Fruit fly (Drosophila melanogaster) whole organism, prepupa: ENCODE data around the gene CG13457.

ENCODE experiments used
- CG10669 ChIP-seq: fragments of 200-800 bp; sonication (Bioruptor generic); optimal IDR thresholded peaks from 3 replicates; lab custom pipeline; 2018; ENCODE audit warnings: missing biosample characterization, mild to moderate bottlenecking, missing genetic modification characterization, moderate library complexity
- CG11294 ChIP-seq: fragments of 200-800 bp; sonication (Bioruptor generic); IDR thresholded peaks from 2 replicates; pipeline ENCODE4 v1.3.6; 2022; ENCODE audit warnings: missing biosample characterization, missing genetic modification characterization
- CG11762 ChIP-seq: fragments of 200-800 bp; sonication (Bioruptor generic); optimal IDR thresholded peaks from 3 replicates; lab custom pipeline; 2016; ENCODE audit warnings: missing biosample characterization, missing genetic modification characterization; ENCODE audit not compliant: insufficient read depth
- CG11902 ChIP-seq: fragments of 200-800 bp; sonication (Bioruptor generic); optimal IDR thresholded peaks from 3 replicates; lab custom pipeline; 2016; ENCODE audit warnings: missing biosample characterization, missing genetic modification characterization
- CG15336 ChIP-seq: fragments of 200-800 bp; sonication (Bioruptor generic); IDR thresholded peaks from 2 replicates; pipeline ENCODE4 v1.3.6; 2022; ENCODE audit warnings: missing biosample characterization, missing genetic modification characterization
- CG1621 ChIP-seq: fragments of 200-800 bp; sonication (Bioruptor generic); optimal IDR thresholded peaks from 3 replicates; lab custom pipeline; 2018; ENCODE audit warnings: missing biosample characterization, mild to moderate bottlenecking, missing genetic modification characterization
- CG16779 ChIP-seq: fragments of 200-800 bp; sonication (Bioruptor generic); optimal IDR thresholded peaks from 3 replicates; lab custom pipeline; 2017; ENCODE audit warnings: missing biosample characterization, mild to moderate bottlenecking, missing genetic modification characterization
- CG3032 ChIP-seq: fragments of 200-800 bp; optimal IDR thresholded peaks from 2 replicates; lab custom pipeline; 2019; ENCODE audit warnings: missing biosample characterization, mild to moderate bottlenecking, missing genetic modification characterization, moderate library complexity
- CG31627 ChIP-seq: fragments of 200-800 bp; sonication (Bioruptor generic); optimal IDR thresholded peaks from 3 replicates; lab custom pipeline; 2016; ENCODE audit warnings: missing biosample characterization, missing genetic modification characterization
- CG3919 ChIP-seq: fragments of 200-800 bp; sonication (Bioruptor generic); optimal IDR thresholded peaks from 3 replicates; lab custom pipeline; 2016; ENCODE audit warnings: missing biosample characterization, missing genetic modification characterization
- CG4318 ChIP-seq: fragments of 200-800 bp; sonication (Bioruptor generic); optimal IDR thresholded peaks from 3 replicates; lab custom pipeline; 2017; ENCODE audit warnings: missing biosample characterization, mild to moderate bottlenecking, missing genetic modification characterization
- CG6163 ChIP-seq: fragments of 200-800 bp; sonication (Bioruptor generic); IDR thresholded peaks from 3 replicates; pipeline ENCODE4 v1.3.6; 2022; ENCODE audit warnings: missing biosample characterization, missing genetic modification characterization
- CG6792 ChIP-seq: fragments of 200-800 bp; sonication (Bioruptor generic); optimal IDR thresholded peaks from 3 replicates; lab custom pipeline; 2016; ENCODE audit warnings: missing biosample characterization, missing genetic modification characterization
- CG6808 ChIP-seq: fragments of 200-800 bp; sonication (Bioruptor generic); optimal IDR thresholded peaks from 3 replicates; lab custom pipeline; 2017; ENCODE audit warnings: missing biosample characterization, missing genetic modification characterization, mild to moderate bottlenecking, moderate library complexity, missing genetic modification reagents
- CG6854 ChIP-seq: fragments of 200-800 bp; sonication (Bioruptor generic); optimal IDR thresholded peaks from 2 replicates; lab custom pipeline; 2017; ENCODE audit warnings: missing biosample characterization, mild to moderate bottlenecking, missing genetic modification characterization
- CG8319 ChIP-seq: fragments of 200-800 bp; sonication (Bioruptor generic); optimal IDR thresholded peaks from 3 replicates; lab custom pipeline; 2016; ENCODE audit warnings: missing biosample characterization, missing genetic modification characterization
- CG8632 ChIP-seq: fragments of 200-800 bp; sonication (Bioruptor generic); optimal IDR thresholded peaks from 3 replicates; lab custom pipeline; 2016; ENCODE audit warnings: missing biosample characterization, missing genetic modification characterization
- CG9139 ChIP-seq: fragments of 200-800 bp; sonication (Bioruptor generic); optimal IDR thresholded peaks from 3 replicates; lab custom pipeline; 2017; ENCODE audit warnings: missing biosample characterization, mild to moderate bottlenecking, missing genetic modification characterization
- Eip75B ChIP-seq: fragments of 200-800 bp; sonication (Bioruptor generic); optimal IDR thresholded peaks from 3 replicates; lab custom pipeline; 2016; ENCODE audit warnings: missing biosample characterization, missing genetic modification characterization
- Eip78C ChIP-seq: fragments of 200-800 bp; sonication (Bioruptor generic); peaks from one replicate; lab custom pipeline; 2016; ENCODE audit warnings: missing biosample characterization, missing genetic modification characterization
- Ets96B ChIP-seq: fragments of 200-800 bp; optimal IDR thresholded peaks from 2 replicates; lab custom pipeline; 2019; ENCODE audit warnings: missing biosample characterization, mild to moderate bottlenecking, missing genetic modification characterization, moderate library complexity
- Hr38 ChIP-seq: sonication (Bioruptor generic); optimal IDR thresholded peaks from 2 replicates; lab custom pipeline; 2016; ENCODE audit warnings: missing biosample characterization, missing genetic modification characterization
- Hr39 ChIP-seq: fragments of 200-800 bp; sonication (Bioruptor generic); optimal IDR thresholded peaks from 2 replicates; lab custom pipeline; 2016; ENCODE audit warnings: missing biosample characterization, missing genetic modification characterization
- Lpt ChIP-seq: fragments of 200-800 bp; sonication (Bioruptor generic); optimal IDR thresholded peaks from 3 replicates; lab custom pipeline; 2016; ENCODE audit warnings: missing biosample characterization, missing genetic modification characterization
- Met ChIP-seq: fragments of 200-800 bp; sonication (Bioruptor generic); optimal IDR thresholded peaks from 3 replicates; lab custom pipeline; 2016; ENCODE audit warnings: missing biosample characterization, missing genetic modification characterization
- OdsH ChIP-seq: fragments of 200-800 bp; sonication (Bioruptor generic); optimal IDR thresholded peaks from 3 replicates; lab custom pipeline; 2016; ENCODE audit warnings: missing biosample characterization, missing genetic modification characterization
- Sox102F ChIP-seq: fragments of 200-800 bp; sonication (Bioruptor generic); optimal IDR thresholded peaks from 2 replicates; lab custom pipeline; 2016; ENCODE audit warnings: missing biosample characterization, mild to moderate bottlenecking, missing genetic modification characterization
- Sox14 ChIP-seq: fragments of 200-800 bp; sonication (Bioruptor generic); optimal IDR thresholded peaks from 3 replicates; lab custom pipeline; 2016; ENCODE audit warnings: missing biosample characterization, missing genetic modification characterization
- achi ChIP-seq: fragments of 200-800 bp; sonication (Bioruptor generic); optimal IDR thresholded peaks from 3 replicates; lab custom pipeline; 2016; ENCODE audit warnings: missing biosample characterization, missing genetic modification characterization
- cyc ChIP-seq: fragments of 200-800 bp; sonication (Bioruptor generic); optimal IDR thresholded peaks from 3 replicates; lab custom pipeline; 2016; ENCODE audit warnings: missing biosample characterization, missing genetic modification characterization
- dsx ChIP-seq: fragments of 200-800 bp; optimal IDR thresholded peaks from 3 replicates; lab custom pipeline; 2019; ENCODE audit warnings: missing biosample characterization, mild to moderate bottlenecking, missing genetic modification characterization, moderate library complexity; ENCODE audit not compliant: poor library complexity, severe bottlenecking
- esn ChIP-seq: fragments of 200-800 bp; sonication (Bioruptor generic); optimal IDR thresholded peaks from 2 replicates; lab custom pipeline; 2016; ENCODE audit warnings: missing biosample characterization, mild to moderate bottlenecking, missing genetic modification characterization, moderate library complexity
- fd59A ChIP-seq: fragments of 200-800 bp; sonication (Bioruptor generic); optimal IDR thresholded peaks from 2 replicates; lab custom pipeline; 2017; ENCODE audit warnings: missing biosample characterization, mild to moderate bottlenecking, missing genetic modification characterization, missing genetic modification reagents
- lz ChIP-seq: fragments of 200-800 bp; sonication (Bioruptor generic); optimal IDR thresholded peaks from 3 replicates; lab custom pipeline; 2016; ENCODE audit warnings: missing biosample characterization, missing genetic modification characterization
- net ChIP-seq: fragments of 200-800 bp; sonication (Bioruptor generic); optimal IDR thresholded peaks from 3 replicates; lab custom pipeline; 2016; ENCODE audit warnings: missing biosample characterization, missing genetic modification characterization
- salr ChIP-seq, 2 experiments: fragments of 200-800 bp; sonication (Bioruptor generic); optimal IDR thresholded peaks; 3 replicates each; lab custom pipeline; 2016 to 2018; ENCODE audit warnings: missing biosample characterization in 2 of 2, missing genetic modification characterization in 2 of 2, mild to moderate bottlenecking in 1 of 2
- spab ChIP-seq: fragments of 200-800 bp; sonication (Bioruptor generic); optimal IDR thresholded peaks from 2 replicates; lab custom pipeline; 2017; ENCODE audit warnings: missing biosample characterization, mild to moderate bottlenecking, missing genetic modification characterization, missing genetic modification reagents
- ss ChIP-seq, 2 experiments: fragments of 200-800 bp; sonication (Bioruptor generic); optimal IDR thresholded peaks; 2 replicates in 1 of 2; 3 replicates in 1 of 2; lab custom pipeline; 2017 to 2018; ENCODE audit warnings: mild to moderate bottlenecking in 2 of 2, missing biosample characterization in 2 of 2, missing genetic modification characterization in 2 of 2, moderate library complexity in 1 of 2
- svp ChIP-seq: fragments of 200-800 bp; sonication (Bioruptor generic); peaks from one replicate; lab custom pipeline; 2016; ENCODE audit warnings: missing biosample characterization, missing genetic modification characterization
- vri ChIP-seq: fragments of 200-800 bp; sonication (Bioruptor generic); optimal IDR thresholded peaks from 3 replicates; lab custom pipeline; 2016; ENCODE audit warnings: missing biosample characterization, mild to moderate bottlenecking, missing genetic modification characterization

The CG13457 gene

dm6 chr3L:15123736-15124135, 7.4 kb downstream of the CG13457 start:
- TF ChIP-seq CG6808 (GFP tag; lab: Kevin White, UChicago) (no peak), ss (GFP tag; optimal IDR thresholded peaks at IDR 0.05; lab: Kevin White, UChicago) (peak in 1 of 2 experiments; percentile 69), spab (GFP tag; lab: Kevin White, UChicago) (no peak), Eip78C (peak; percentile 72), CG1621 (tag; lab: Kevin White, UChicago) (peak; percentile 25), CG9139 (no peak)

- no peak for TF ChIP-seq CG11762 (GFP tag; lab: Kevin White, UChicago)
- no peak for TF ChIP-seq salr (GFP tag; optimal IDR thresholded peaks at IDR 0.05; lab: Kevin White, UChicago)
- TF ChIP-seq lz (GFP tag; lab: Kevin White, UChicago) = no peak
- no peak for TF ChIP-seq CG10669 (GFP tag; lab: Kevin White, UChicago)
- TF ChIP-seq CG8319 (GFP tag; lab: Kevin White, UChicago) = no peak
- TF ChIP-seq Hr38 (GFP tag; lab: Kevin White, UChicago) = no peak
- TF ChIP-seq fd59A (GFP tag; lab: Kevin White, UChicago) = no peak
- TF ChIP-seq Lpt (GFP tag; lab: Kevin White, UChicago) = no peak
- no peak for TF ChIP-seq CG6163 (GFP tag; lab: Robert Waterston, UW)
- TF ChIP-seq Sox102F (GFP tag; lab: Kevin White, UChicago) = no peak
- no peak for TF ChIP-seq CG15336 (GFP tag; lab: Robert Waterston, UW)
- TF ChIP-seq ss (GFP tag; optimal IDR thresholded peaks at IDR 0.05; lab: Kevin White, UChicago) = no peak
- no peak for TF ChIP-seq vri (GFP tag; lab: Kevin White, UChicago)
- no peak for TF ChIP-seq CG6854
- TF ChIP-seq Eip75B (GFP tag; lab: Kevin White, UChicago) = no peak
- TF ChIP-seq net (GFP tag; lab: Kevin White, UChicago) = no peak
- no peak for TF ChIP-seq Ets96B (tag; lab: Kevin White, UChicago)
- no peak for TF ChIP-seq spab (GFP tag; lab: Kevin White, UChicago)
- no peak for TF ChIP-seq CG6792 (GFP tag; lab: Kevin White, UChicago)
- TF ChIP-seq CG6808 (GFP tag; lab: Kevin White, UChicago) = no peak
- TF ChIP-seq, all 60 proteins: peak for 0
Observed at dm6 chr3L:15121272-15121671, 9.9 kb downstream of the CG13457 start, which contains the start of gene CG32847. TSS of gene CG32847 (plus strand) at chr3L:15121572.

- TF ChIP-seq Eip78C (peak; percentile 30), CG11902 (no peak), esn (peak; percentile 10), CG15336 (GFP tag; lab: Robert Waterston, UW) (no peak)
Observed at dm6 chr3L:15116536-15116935, 14.6 kb downstream of the CG13457 start, which contains the start of gene Cep135. TSS of gene Cep135 (plus strand) at chr3L:15116737.

dm6 chr3L:15113257-15113656, 17.9 kb downstream of the CG13457 start, which contains the start of gene CG13458:
TSS of gene CG13458 (plus strand) at chr3L:15113557.
- TF ChIP-seq CG3032 (tag; lab: Kevin White, UChicago) (no peak), CG15336 (GFP tag; lab: Robert Waterston, UW) (0 out of 2 replicates have a peak, but pooled peaks have one; percentile 7), CG4318 (GFP tag; lab: Kevin White, UChicago) (no peak), Hr38 (GFP tag; lab: Kevin White, UChicago) (no peak), Eip78C (peak; percentile 68)

dm6 chr3L:15108948-15109347, 22.2 kb downstream of the CG13457 start:
- TF ChIP-seq Hr39 (GFP tag; lab: Kevin White, UChicago) = no peak
- peak; percentile 39 for TF ChIP-seq esn
- TF ChIP-seq Eip75B (GFP tag; lab: Kevin White, UChicago) = no peak
- TF ChIP-seq svp (GFP tag; lab: Kevin White, UChicago) = no peak
- peak; percentile 53 for TF ChIP-seq CG3032 (tag; lab: Kevin White, UChicago)
- TF ChIP-seq CG8632 (GFP tag; lab: Kevin White, UChicago) = peak; percentile 22
- TF ChIP-seq CG11294 (GFP tag; lab: Robert Waterston, UW) = no peak
- TF ChIP-seq Sox14 (GFP tag; lab: Kevin White, UChicago) = peak; percentile 8
- no peak for TF ChIP-seq CG9139
- peak; percentile 17; the same call in 1 of the 2 replicates for TF ChIP-seq CG15336 (GFP tag; lab: Robert Waterston, UW)
- peak; percentile 5 for TF ChIP-seq dsx (GFP tag; lab: Kevin White, UChicago)
- TF ChIP-seq OdsH (GFP tag; lab: Kevin White, UChicago) = no peak
- TF ChIP-seq CG31627 (GFP tag; lab: Kevin White, UChicago) = no peak
- no peak for TF ChIP-seq ss (GFP tag; optimal IDR thresholded peaks at IDR 0.05; lab: Kevin White, UChicago)
- peak; percentile 82 for TF ChIP-seq Eip78C
- TF ChIP-seq Met (GFP tag; lab: Kevin White, UChicago) = peak; percentile 5
- TF ChIP-seq Hr38 (GFP tag; lab: Kevin White, UChicago) = no peak
- TF ChIP-seq CG3919 (GFP tag; lab: Kevin White, UChicago) = no peak
- TF ChIP-seq CG10669 (GFP tag; lab: Kevin White, UChicago) = no peak
- peak; percentile 60 for TF ChIP-seq achi (GFP tag; lab: Kevin White, UChicago)
- TF ChIP-seq CG16779 (tag; lab: Kevin White, UChicago) = no peak
- TF ChIP-seq cyc (GFP tag; lab: Kevin White, UChicago) = no peak
- no peak for TF ChIP-seq CG8319 (GFP tag; lab: Kevin White, UChicago)
- TF ChIP-seq CG1621 (tag; lab: Kevin White, UChicago) = no peak
- TF ChIP-seq Ets96B (tag; lab: Kevin White, UChicago) = peak; percentile 39
- TF ChIP-seq CG6792 (GFP tag; lab: Kevin White, UChicago) = peak; percentile 21
